Worm (Caenorhabditis elegans): ENCODE results near the gene T05B4.12.

DNA sequence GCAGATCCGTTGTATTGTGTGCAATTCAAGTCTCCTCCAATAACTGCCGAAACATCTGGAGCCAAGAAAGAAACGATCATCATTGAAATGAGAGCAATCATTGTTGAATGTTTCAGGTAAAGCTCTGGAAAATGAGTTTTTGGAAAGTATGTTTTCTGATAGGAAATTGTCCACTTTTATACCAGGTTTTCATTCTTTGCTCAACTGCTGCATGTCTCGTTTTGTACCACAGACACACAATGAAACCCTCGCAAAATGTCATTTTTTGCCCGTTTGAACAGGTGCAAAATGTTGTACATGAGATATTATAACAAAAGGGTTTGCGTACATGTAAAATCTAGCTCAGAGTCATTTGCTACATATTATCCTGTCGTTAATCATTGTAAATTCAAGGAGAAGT lies 5.2 kb downstream of the T05B4.12 start, which contains the start of gene T05B4.10:
- TF ChIP-seq cog-1 (tag; optimal IDR thresholded peaks at IDR 0.05) = no peak
- TF ChIP-seq flt-1 (GFP tag; IDR thresholded peaks at IDR 0.05) = no peak
- TF ChIP-seq med-1 (GFP tag; optimal IDR thresholded peaks at IDR 0.05; ENCODE audit: insufficient read depth) = no peak
- TF ChIP-seq ztf-29 (GFP tag; IDR thresholded peaks at IDR 0.05) = no peak
- no peak for TF ChIP-seq ztf-23 (GFP tag; IDR thresholded peaks at IDR 0.05)
- TF ChIP-seq T22C8.4 (GFP tag; IDR thresholded peaks at IDR 0.05) = no peak
- no peak for TF ChIP-seq klf-2 (GFP tag; conservative IDR thresholded peaks at IDR 0.05)
- TF ChIP-seq ref-1 (GFP tag; conservative IDR thresholded peaks at IDR 0.05) = no peak
- no peak for TF ChIP-seq tab-1 (GFP tag; IDR thresholded peaks at IDR 0.05)
